Fruit fly (Drosophila melanogaster) whole organism, adult: ENCODE data around the gene CG10286.
A peak's percentile ranks its signal among the peaks of the same experiment; 100 is the strongest.

ENCODE experiments used
- CG12768 ChIP-seq: fragments of 200-800 bp; sonication (Bioruptor generic); optimal IDR thresholded peaks from 2 replicates; lab custom pipeline; 2017; ENCODE audit warnings: missing biosample characterization, missing genetic modification characterization, mild to moderate bottlenecking, moderate library complexity, missing genetic modification reagents
- CG14711 ChIP-seq: fragments of 200-800 bp; sonication (Bioruptor generic); optimal IDR thresholded peaks from 2 replicates; lab custom pipeline; 2018; ENCODE audit warnings: missing biosample characterization, mild to moderate bottlenecking, missing genetic modification characterization, moderate library complexity
- CG33017 ChIP-seq: fragments of 200-800 bp; sonication (Bioruptor generic); optimal IDR thresholded peaks from 2 replicates; lab custom pipeline; 2018; ENCODE audit warnings: missing biosample characterization, mild to moderate bottlenecking, missing genetic modification characterization, moderate library complexity
- CG5204 ChIP-seq: fragments of 200-800 bp; sonication (Bioruptor generic); optimal IDR thresholded peaks from 2 replicates; lab custom pipeline; 2016; ENCODE audit warnings: missing biosample characterization, missing genetic modification characterization
- CG7045 ChIP-seq: fragments of 200-800 bp; sonication (Bioruptor generic); optimal IDR thresholded peaks from 2 replicates; lab custom pipeline; 2017; ENCODE audit warnings: missing biosample characterization, mild to moderate bottlenecking, missing genetic modification characterization
- CG7101 ChIP-seq: fragments of 200-800 bp; sonication (Bioruptor generic); optimal IDR thresholded peaks from 2 replicates; lab custom pipeline; 2018; ENCODE audit warnings: missing biosample characterization, mild to moderate bottlenecking, missing genetic modification characterization, moderate library complexity
- Clk ChIP-seq: fragments of 200-800 bp; sonication (Bioruptor generic); optimal IDR thresholded peaks from 2 replicates; lab custom pipeline; 2017; ENCODE audit warnings: missing biosample characterization, missing genetic modification characterization
- Hr96 ChIP-seq: fragments of 200-800 bp; sonication (Bioruptor generic); optimal IDR thresholded peaks from 2 replicates; lab custom pipeline; 2016; ENCODE audit warnings: missing biosample characterization, missing genetic modification characterization
- bab1 ChIP-seq: fragments of 200-800 bp; sonication (Bioruptor generic); optimal IDR thresholded peaks from 3 replicates; lab custom pipeline; 2019; ENCODE audit warnings: missing biosample characterization, mild to moderate bottlenecking, missing genetic modification characterization, moderate library complexity
- cnc ChIP-seq, 2 experiments: fragments of >200 bp; optimal IDR thresholded peaks; 2 replicates each; lab custom pipeline; 2017
- kay ChIP-seq: fragments of 200-800 bp; sonication (Bioruptor generic); peaks from one replicate; lab custom pipeline; 2016; ENCODE audit warnings: missing biosample characterization, missing genetic modification characterization, borderline replicate concordance
- ovo ChIP-seq: fragments of 200-800 bp; sonication (Bioruptor generic); optimal IDR thresholded peaks from 2 replicates; lab custom pipeline; 2016; ENCODE audit warnings: missing biosample characterization, missing genetic modification characterization
- pad ChIP-seq: fragments of 200-800 bp; sonication (Bioruptor generic); optimal IDR thresholded peaks from 3 replicates; lab custom pipeline; 2017; ENCODE audit warnings: missing biosample characterization, missing genetic modification characterization, mild to moderate bottlenecking, moderate library complexity, missing genetic modification reagents
- tj ChIP-seq: fragments of 200-800 bp; sonication (Bioruptor generic); optimal IDR thresholded peaks from 3 replicates; lab custom pipeline; 2017; ENCODE audit warnings: missing biosample characterization, mild to moderate bottlenecking, missing genetic modification characterization, moderate library complexity

- no peak for TF ChIP-seq CG7101 (tag; lab: Kevin White, UChicago)
- no peak for TF ChIP-seq CG12768
- no peak for TF ChIP-seq Hr96 (GFP tag; lab: Kevin White, UChicago)
- TF ChIP-seq CG14711 (tag; lab: Kevin White, UChicago): no peak
- no peak for TF ChIP-seq CG5204
- no peak for TF ChIP-seq pad
- TF ChIP-seq Clk (GFP tag; lab: Kevin White, UChicago): no peak
- no peak for TF ChIP-seq ovo
- no peak for TF ChIP-seq bab1 (GFP tag; lab: Kevin White, UChicago)
- no peak for TF ChIP-seq kay
- no peak for TF ChIP-seq cnc (optimal IDR thresholded peaks at IDR 0.05; lab: Kevin White, UChicago)
- peak; percentile 6 for TF ChIP-seq tj (GFP tag; lab: Kevin White, UChicago)
- TF ChIP-seq CG7045 (GFP tag; lab: Kevin White, UChicago): no peak
- no peak for TF ChIP-seq CG33017 (tag; lab: Kevin White, UChicago)
These were observed 30.5 kb downstream of the CG10286 start for dm6 chr3R:6399289-6399688.
